Worm (Caenorhabditis elegans) whole organism, young adult: Measurements from ENCODE around the gene dcaf-1.

Experiments
- C06A6.2 ChIP-seq: fragments of 200-800 bp; sonication (Bioruptor generic); conservative IDR thresholded peaks from 2 replicates; pipeline ENCODE4 v1.3.6; 2022; ENCODE audit warnings: missing genetic modification characterization, missing compliant biosample characterization
- F33H1.4 ChIP-seq: fragments of 200-800 bp; sonication (Bioruptor generic); IDR thresholded peaks from 2 replicates; pipeline ENCODE4 v1.3.6; 2022; ENCODE audit warnings: missing genetic modification reagents, missing genetic modification characterization, missing compliant biosample characterization
- Y53F4B.3 ChIP-seq: fragments of 200-800 bp; sonication (Bioruptor generic); IDR thresholded peaks from 2 replicates; pipeline ENCODE4 v1.3.6; 2022; ENCODE audit warnings: missing genetic modification reagents, missing genetic modification characterization, missing compliant biosample characterization
- Y56A3A.18 ChIP-seq: fragments of 200-800 bp; sonication (Bioruptor generic); IDR thresholded peaks from 2 replicates; pipeline ENCODE4 v1.3.6; 2022; ENCODE audit warnings: missing genetic modification reagents, missing genetic modification characterization, missing compliant biosample characterization
- chd-7 ChIP-seq: sonication (generic microtip); optimal IDR thresholded peaks from 2 replicates; lab custom pipeline; 2016; ENCODE audit warnings: mild to moderate bottlenecking, missing genetic modification characterization, moderate library complexity, missing compliant biosample characterization
- hlh-26 ChIP-seq: fragments of 200-800 bp; sonication (Bioruptor generic); conservative IDR thresholded peaks from 2 replicates; pipeline ENCODE4 v1.3.6; 2022; ENCODE audit warnings: missing genetic modification reagents, missing genetic modification characterization, missing compliant biosample characterization
- lin-40 ChIP-seq: sonication (generic microtip); optimal IDR thresholded peaks from 2 replicates; lab custom pipeline; 2016; ENCODE audit warnings: missing genetic modification characterization, mild to moderate bottlenecking, missing compliant biosample characterization, missing genotype, missing genetic modification reagents
- mel-28 ChIP-seq: sonication (generic microtip); optimal IDR thresholded peaks from 2 replicates; lab custom pipeline; 2016; ENCODE audit warnings: borderline replicate concordance, mild to moderate bottlenecking, missing genetic modification characterization, missing compliant biosample characterization
- mxl-1 ChIP-seq: sonication (generic microtip); optimal IDR thresholded peaks from 2 replicates; lab custom pipeline; 2016; ENCODE audit warnings: missing genetic modification characterization, missing compliant biosample characterization
- pha-4 ChIP-seq: fragments of 150-350 bp; sonication (generic microtip); optimal IDR thresholded peaks from 2 replicates; lab custom pipeline; 2014; ENCODE audit warnings: missing biosample characterization, missing genetic modification reagents, missing genetic modification characterization
- rec-8 ChIP-seq, 2 experiments: sonication (generic microtip); optimal IDR thresholded peaks; 2 replicates each; lab custom pipeline; 2016; ENCODE audit warnings: mild to moderate bottlenecking in 2 of 2, missing genetic modification characterization in 2 of 2, missing genetic modification reagents in 2 of 2, missing genotype in 2 of 2, missing biosample characterization in 1 of 2, missing compliant biosample characterization in 1 of 2, moderate library complexity in 1 of 2
- snpc-4 ChIP-seq, 5 experiments: fragments of 150-350 bp in 1 of 5; sonication (generic microtip) in 4 of 5; optimal IDR thresholded peaks; 2 replicates each; lab custom pipeline; 2014 to 2018; ENCODE audit warnings: missing genetic modification characterization in 5 of 5, missing biosample characterization in 3 of 5, antibody characterized with exemption in 2 of 5, mild to moderate bottlenecking in 2 of 5, missing compliant biosample characterization in 2 of 5, missing genotype in 2 of 5, moderate library complexity in 2 of 5, missing genetic modification reagents in 1 of 5
- tbp1 ChIP-seq: fragments of 200-800 bp; sonication (Bioruptor generic); optimal IDR thresholded peaks from 2 replicates; lab custom pipeline; 2018; ENCODE audit warnings: mild to moderate bottlenecking, missing genetic modification characterization, missing compliant biosample characterization
- unc-62 ChIP-seq: fragments of 150-350 bp; optimal IDR thresholded peaks from 2 replicates; lab custom pipeline; 2014; ENCODE audit warnings: missing biosample characterization, missing genetic modification reagents, missing genetic modification characterization

DNA sequence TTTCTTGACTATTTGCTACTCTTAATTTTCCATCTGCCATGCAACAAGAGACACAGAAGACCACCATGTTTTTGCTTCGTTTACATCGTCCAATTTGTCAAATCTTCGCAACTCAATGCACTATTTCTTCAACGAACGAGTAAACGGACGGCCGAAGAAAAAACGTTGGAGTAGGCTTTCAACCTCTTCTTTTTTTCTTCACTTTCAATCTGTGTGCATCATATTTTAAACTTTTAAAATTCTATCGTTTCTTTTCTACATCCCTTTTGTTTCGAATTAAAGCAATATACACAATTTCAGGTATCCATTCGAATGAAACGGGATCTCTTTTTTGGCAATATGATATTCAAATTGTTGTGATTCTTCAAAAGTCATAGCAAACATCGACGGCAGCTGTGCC lies 48.8 kb downstream of the dcaf-1 start, which contains the start of gene acc-1:
- TF ChIP-seq hlh-26 (no peak), Y53F4B.3 (GFP tag; lab: Robert Waterston, UW) (no peak), chd-7 (tag; lab: Kevin White, UChicago) (no peak), lin-40 (tag; lab: Kevin White, UChicago) (no peak), tbp1 (no peak), unc-62 (GFP tag; lab: Kevin White, UChicago) (no peak), mxl-1 (tag; lab: Kevin White, UChicago) (no peak), F33H1.4 (GFP tag; lab: Robert Waterston, UW) (no peak), pha-4 (tag; lab: Kevin White, UChicago) (no peak), rec-8 (tag; optimal IDR thresholded peaks at IDR 0.05; lab: Kevin White, UChicago) (no peak), snpc-4 (GFP tag; optimal IDR thresholded peaks at IDR 0.05; lab: Kevin White, UChicago) (no peak), snpc-4 (tag; optimal IDR thresholded peaks at IDR 0.05; lab: Kevin White, UChicago) (no peak), C06A6.2 (GFP tag; lab: Robert Waterston, UW) (no peak), Y56A3A.18 (GFP tag; lab: Robert Waterston, UW) (no peak), mel-28 (tag; lab: Kevin White, UChicago) (no peak)
